Worm (Caenorhabditis elegans) whole organism, midembryonic: ENCODE results near the gene shc-2.

ENCODE experiments used
- T22C8.4 ChIP-seq: fragments of 200-800 bp; sonication (Bioruptor generic); IDR thresholded peaks from 2 replicates; pipeline ENCODE4 v1.3.6; 2022; ENCODE audit warnings: missing genetic modification characterization, missing compliant biosample characterization
- cog-1 ChIP-seq: sonication (generic microtip); optimal IDR thresholded peaks from 2 replicates; lab custom pipeline; 2016; ENCODE audit warnings: missing genetic modification characterization, missing compliant biosample characterization
- flt-1 ChIP-seq: fragments of 200-800 bp; sonication (Bioruptor generic); IDR thresholded peaks from 2 replicates; pipeline ENCODE4 v1.3.6; 2022; ENCODE audit warnings: missing genetic modification characterization, missing compliant biosample characterization
- klf-2 ChIP-seq: fragments of 200-800 bp; sonication (Bioruptor generic); conservative IDR thresholded peaks from 2 replicates; pipeline ENCODE4 v1.3.6; 2022; ENCODE audit warnings: missing genetic modification reagents, missing genetic modification characterization, missing compliant biosample characterization
- ref-1 ChIP-seq: fragments of 200-800 bp; sonication (Bioruptor generic); conservative IDR thresholded peaks from 2 replicates; pipeline ENCODE4 v1.3.6; 2022; ENCODE audit warnings: missing genetic modification reagents, missing genetic modification characterization, missing compliant biosample characterization

- TF ChIP-seq flt-1 (GFP tag; lab: Robert Waterston, UW) (no peak), klf-2 (GFP tag; lab: Robert Waterston, UW) (no peak), ref-1 (GFP tag; lab: Robert Waterston, UW) (no peak), T22C8.4 (no peak), cog-1 (no peak)
Measured at ce11 chrII:4924729-4925128, 44.2 kb upstream of the shc-2 start.
